Fruit fly (Drosophila melanogaster): ENCODE results near the gene Mettl14.
A peak's percentile ranks its signal among the peaks of the same experiment; 100 is the strongest.

Gene Mettl14

dm6 chr2L:8292159-8292887, 15.9 kb upstream of the Mettl14 start (continued):
- TF ChIP-seq sima (GFP tag; optimal IDR thresholded peaks at IDR 0.05) (peak; percentile 79), CG8281 (tag; optimal IDR thresholded peaks at IDR 0.05) (peak; percentile 85), Usf (GFP tag; optimal IDR thresholded peaks at IDR 0.05) (peak; percentile 81), Myb (GFP tag; optimal IDR thresholded peaks at IDR 0.05) (peak; percentile 79), C15 (GFP tag; IDR thresholded peaks at IDR 0.05) (peak; percentile 93), Fer3 (tag; optimal IDR thresholded peaks at IDR 0.05) (peak; percentile 96), cg (GFP tag; optimal IDR thresholded peaks at IDR 0.05) (peak; percentile 40), gem (tag; optimal IDR thresholded peaks at IDR 0.05) (peak; percentile 97), CG17568 (GFP tag; optimal IDR thresholded peaks at IDR 0.05) (peak; percentile 91), salm (tag; optimal IDR thresholded peaks at IDR 0.05) (peak; percentile 98), dysf (GFP tag; IDR thresholded peaks at IDR 0.05) (peak; percentile 98), dimm (GFP tag; IDR thresholded peaks at IDR 0.05) (peak; percentile 94), CG3847 (GFP tag; IDR thresholded peaks at IDR 0.05) (peak; percentile 96), chn (GFP tag; optimal IDR thresholded peaks at IDR 0.05) (peak; percentile 90), grau (tag; optimal IDR thresholded peaks at IDR 0.05) (peak; percentile 95), odd (GFP tag; optimal IDR thresholded peaks at IDR 0.05) (peak; percentile 95), Sox102F (GFP tag; optimal IDR thresholded peaks at IDR 0.05) (peak; percentile 98), fu2 (GFP tag; optimal IDR thresholded peaks at IDR 0.05) (peak; percentile 85), CG11723 (GFP tag; optimal IDR thresholded peaks at IDR 0.05) (peak; percentile 92), CG12744 (GFP tag; optimal IDR thresholded peaks at IDR 0.05) (peak; percentile 96), Side (GFP tag; optimal IDR thresholded peaks at IDR 0.05) (peak; percentile 95), Pdp1 (GFP tag; optimal IDR thresholded peaks at IDR 0.05) (peak; percentile 92 to 95), Ravus (GFP tag; IDR thresholded peaks at IDR 0.05) (peak; percentile 88), CG15601 (tag; optimal IDR thresholded peaks at IDR 0.05) (peak; percentile 96), toy (GFP tag; IDR thresholded peaks at IDR 0.05) (peak; percentile 91), p53 (GFP tag; optimal IDR thresholded peaks at IDR 0.05) (peak; percentile 63), lov (optimal IDR thresholded peaks at IDR 0.05) (no peak), lov (GFP tag; IDR thresholded peaks at IDR 0.05) (peak; percentile 92), Dll (GFP tag; IDR thresholded peaks at IDR 0.05; ENCODE audit: partially characterized antibody) (0 out of 4 replicates have a peak, but pooled peaks have one; percentile 20), Sin3A (optimal IDR thresholded peaks at IDR 0.05) (no peak), CG13624 (GFP tag; optimal IDR thresholded peaks at IDR 0.05) (peak; percentile 94), CG17361 (GFP tag; IDR thresholded peaks at IDR 0.05) (peak; percentile 95), CG1832 (GFP tag; optimal IDR thresholded peaks at IDR 0.05) (no peak), klu (GFP tag; IDR thresholded peaks at IDR 0.05) (peak; percentile 94), CG12659 (GFP tag; optimal IDR thresholded peaks at IDR 0.05) (peak; percentile 97), Vsx1 (GFP tag; optimal IDR thresholded peaks at IDR 0.05) (peak; percentile 89), CG9437 (GFP tag; optimal IDR thresholded peaks at IDR 0.05) (peak; percentile 89), crc (GFP tag; optimal IDR thresholded peaks at IDR 0.05) (peak; percentile 92), CG10979 (tag; optimal IDR thresholded peaks at IDR 0.05) (peak; percentile 97), onecut (GFP tag; IDR thresholded peaks at IDR 0.05) (peak; percentile 95), gfzf (GFP tag; optimal IDR thresholded peaks at IDR 0.05) (peak; percentile 5), maf-S (GFP tag; optimal IDR thresholded peaks at IDR 0.05) (peak; percentile 86), zen (tag; optimal IDR thresholded peaks at IDR 0.05) (peak; percentile 86), CG14965 (GFP tag; optimal IDR thresholded peaks at IDR 0.05; ENCODE audit: borderline replicate concordance) (peak; percentile 33), eyg (GFP tag; optimal IDR thresholded peaks at IDR 0.05) (peak; percentile 85), Optix (GFP tag; IDR thresholded peaks at IDR 0.05) (peak; percentile 87), Fer1 (GFP tag; optimal IDR thresholded peaks at IDR 0.05) (peak; percentile 96), amos (GFP tag; IDR thresholded peaks at IDR 0.05; ENCODE audit: partially characterized antibody) (no peak), slbo (GFP tag; IDR thresholded peaks at IDR 0.05) (peak; percentile 98), CG5245 (GFP tag; optimal IDR thresholded peaks at IDR 0.05) (peak; percentile 95)
